Fruit fly (Drosophila melanogaster): ENCODE data around the gene Ip259.
A peak's percentile ranks its signal among the peaks of the same experiment; 100 is the strongest.

The Ip259 gene

DNA sequence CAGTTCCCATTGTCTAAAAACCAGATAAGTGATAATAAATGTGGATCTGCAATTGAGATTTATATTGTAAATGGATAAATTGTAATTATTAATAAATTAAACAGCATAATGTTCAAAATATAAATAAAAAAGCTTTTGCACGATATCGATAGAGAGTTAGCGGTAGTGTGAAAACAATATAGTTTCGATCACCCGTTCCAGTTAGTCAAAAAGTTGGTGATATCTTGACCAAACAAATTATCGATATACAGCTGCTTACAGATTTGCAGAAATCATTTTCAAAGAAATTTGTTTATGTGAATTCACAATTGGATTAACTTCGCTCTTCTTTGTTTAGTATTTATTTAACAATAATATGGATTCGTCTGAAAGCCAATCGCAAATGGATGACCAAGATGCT, 31.0 kb downstream of the Ip259 start, which contains the start of gene Nse4 (continued):
- TF ChIP-seq CG12391 (tag; optimal IDR thresholded peaks at IDR 0.05) (peak; percentile 2), dpn (GFP tag; optimal IDR thresholded peaks at IDR 0.05) (no peak), chn (GFP tag; optimal IDR thresholded peaks at IDR 0.05) (no peak), Hr3 (GFP tag; optimal IDR thresholded peaks at IDR 0.05) (no peak), CG12659 (GFP tag; optimal IDR thresholded peaks at IDR 0.05) (peak; percentile 65), Ssrp (tag; optimal IDR thresholded peaks at IDR 0.05) (no peak), ac (GFP tag; optimal IDR thresholded peaks at IDR 0.05) (no peak), shn (GFP tag; optimal IDR thresholded peaks at IDR 0.05) (no peak), kah (GFP tag; optimal IDR thresholded peaks at IDR 0.05) (no peak), ranshi (GFP tag; IDR thresholded peaks at IDR 0.05) (no peak), jumu (GFP tag; optimal IDR thresholded peaks at IDR 0.05) (no peak), gfzf (GFP tag; optimal IDR thresholded peaks at IDR 0.05) (no peak), CG8359 (GFP tag; optimal IDR thresholded peaks at IDR 0.05; ENCODE audit: borderline replicate concordance) (no peak), Dp (GFP tag; optimal IDR thresholded peaks at IDR 0.05) (peak; percentile 75), PHDP (tag; optimal IDR thresholded peaks at IDR 0.05) (no peak), CG8388 (GFP tag; optimal IDR thresholded peaks at IDR 0.05) (no peak), CG9817 (tag; optimal IDR thresholded peaks at IDR 0.05) (no peak), stc (GFP tag; IDR thresholded peaks at IDR 0.05) (no peak), hkb (optimal IDR thresholded peaks at IDR 0.05) (no peak), hkb (GFP tag; IDR thresholded peaks at IDR 0.05) (no peak), Deaf1 (tag; optimal IDR thresholded peaks at IDR 0.05) (no peak), CG12236 (GFP tag; optimal IDR thresholded peaks at IDR 0.05) (no peak), Hmx (GFP tag; optimal IDR thresholded peaks at IDR 0.05) (no peak), CG4730 (GFP tag; IDR thresholded peaks at IDR 0.05) (no peak), CG17361 (GFP tag; IDR thresholded peaks at IDR 0.05) (no peak), cg (GFP tag; optimal IDR thresholded peaks at IDR 0.05) (no peak), CG13287 (GFP tag; IDR thresholded peaks at IDR 0.05; ENCODE audit: partially characterized antibody) (peak; percentile 86), CG12299 (tag; optimal IDR thresholded peaks at IDR 0.05) (no peak), tx (GFP tag; optimal IDR thresholded peaks at IDR 0.05) (no peak), tll (GFP tag; optimal IDR thresholded peaks at IDR 0.05) (no peak), br (optimal IDR thresholded peaks at IDR 0.05) (no peak), ato (GFP tag; IDR thresholded peaks at IDR 0.05; ENCODE audit: partially characterized antibody) (peak; percentile 95), CG4360 (GFP tag; IDR thresholded peaks at IDR 0.05) (no peak), nerfin-1 (tag; optimal IDR thresholded peaks at IDR 0.05) (no peak), E2f1 (GFP tag; IDR thresholded peaks at IDR 0.05) (no peak), BEAF-32 (GFP tag; optimal IDR thresholded peaks at IDR 0.05) (peak; percentile 65), pho (GFP tag; optimal IDR thresholded peaks at IDR 0.05) (no peak), exex (tag; optimal IDR thresholded peaks at IDR 0.05) (no peak), Side (GFP tag; optimal IDR thresholded peaks at IDR 0.05) (no peak), Meics (GFP tag; optimal IDR thresholded peaks at IDR 0.05) (no peak), zfh2 (GFP tag; optimal IDR thresholded peaks at IDR 0.05) (no peak), seq (GFP tag; IDR thresholded peaks at IDR 0.05) (no peak), ftz-f1 (GFP tag; optimal IDR thresholded peaks at IDR 0.05) (no peak), knrl (GFP tag; IDR thresholded peaks at IDR 0.05; ENCODE audit: partially characterized antibody) (peak; percentile 71), gcm2 (GFP tag; optimal IDR thresholded peaks at IDR 0.05) (no peak), CG3407 (GFP tag; optimal IDR thresholded peaks at IDR 0.05) (no peak), Optix (GFP tag; IDR thresholded peaks at IDR 0.05) (no peak), sens (GFP tag) (peak; percentile 75), CG5180 (GFP tag; optimal IDR thresholded peaks at IDR 0.05) (no peak), CG4854 (GFP tag; optimal IDR thresholded peaks at IDR 0.05) (no peak), ap (GFP tag; IDR thresholded peaks at IDR 0.05) (no peak), Aef1 (GFP tag; IDR thresholded peaks at IDR 0.05) (no peak)
